Fruit fly (Drosophila melanogaster) ovary, adult (tissue): ENCODE measurements around the gene kdn.

Experiments
- CG17801 ChIP-seq: fragments of 200-800 bp; optimal IDR thresholded peaks from 2 replicates; lab custom pipeline; 2019; ENCODE audit warnings: missing biosample characterization, mild to moderate bottlenecking, missing genetic modification characterization, moderate library complexity; ENCODE audit not compliant: partially characterized antibody

kdn gene

dm6 chrX:6350213-6350679, at the start of gene kdn, which contains the start of gene ND-B16.6:
Gene kdn (plus strand): TSS chrX:6350629.
Gene ND-B16.6 (minus strand): TSS chrX:6350401.
- no peak for TF ChIP-seq CG17801 (GFP tag; lab: Kevin White, UChicago)

dm6 chrX:6301052-6301451, 49.4 kb upstream of the kdn start, which contains the start of gene CG12219:
Gene CG12219 (minus strand): TSS chrX:6301285.
- peak; percentile 36 for TF ChIP-seq CG17801 (GFP tag; lab: Kevin White, UChicago)

DNA sequence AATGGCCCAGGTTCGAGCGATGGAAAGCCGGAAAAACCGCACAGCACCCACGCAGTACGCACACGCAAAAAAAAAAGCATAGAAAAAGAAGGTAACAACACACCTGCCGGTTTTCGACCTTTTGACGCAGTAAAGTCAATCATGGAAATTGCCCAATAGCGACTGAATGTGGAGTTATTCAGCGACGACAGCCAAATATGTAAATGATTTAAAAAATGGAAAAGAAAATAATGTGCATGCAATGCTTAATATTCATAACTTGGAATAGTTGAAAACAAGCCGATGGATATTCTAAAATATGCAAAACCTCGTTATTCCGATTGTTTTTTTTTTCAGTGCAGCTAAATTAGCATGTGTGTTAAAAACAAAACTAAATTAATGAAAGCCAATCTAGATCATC, 47.2 kb upstream of the kdn start:
- TF ChIP-seq CG17801 (GFP tag; lab: Kevin White, UChicago) = no peak

DNA sequence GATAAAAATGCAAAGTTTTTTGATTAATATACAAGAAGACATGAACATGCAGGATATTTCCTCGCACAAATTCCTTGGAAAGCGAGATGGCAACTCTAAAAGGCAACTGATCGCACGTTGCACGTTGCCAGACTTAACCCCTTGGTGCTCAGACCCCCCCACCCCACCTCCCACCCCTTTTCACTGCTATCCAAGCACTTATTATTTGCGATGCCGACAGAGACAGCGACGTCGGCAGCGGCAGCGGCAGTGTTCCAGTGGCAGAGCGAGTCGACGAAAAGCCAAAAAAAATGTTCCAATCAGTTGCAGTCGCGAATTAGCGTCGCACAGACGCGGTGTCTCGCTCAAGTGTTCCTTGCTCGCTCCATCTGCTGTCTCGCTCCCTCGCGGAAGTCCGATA, 46.8 kb upstream of the kdn start, which contains the start of gene CG3823:
Gene CG3823 (plus strand): TSS at position 301 of the 400 bp plus-strand sequence.
- TF ChIP-seq CG17801 (GFP tag; lab: Kevin White, UChicago) = no peak

dm6 chrX:6304203-6304602, 46.2 kb upstream of the kdn start:
- no peak for TF ChIP-seq CG17801 (GFP tag; lab: Kevin White, UChicago)

dm6 chrX:6305317-6305716, 45.1 kb upstream of the kdn start:
- TF ChIP-seq CG17801 (GFP tag; lab: Kevin White, UChicago) = no peak

DNA sequence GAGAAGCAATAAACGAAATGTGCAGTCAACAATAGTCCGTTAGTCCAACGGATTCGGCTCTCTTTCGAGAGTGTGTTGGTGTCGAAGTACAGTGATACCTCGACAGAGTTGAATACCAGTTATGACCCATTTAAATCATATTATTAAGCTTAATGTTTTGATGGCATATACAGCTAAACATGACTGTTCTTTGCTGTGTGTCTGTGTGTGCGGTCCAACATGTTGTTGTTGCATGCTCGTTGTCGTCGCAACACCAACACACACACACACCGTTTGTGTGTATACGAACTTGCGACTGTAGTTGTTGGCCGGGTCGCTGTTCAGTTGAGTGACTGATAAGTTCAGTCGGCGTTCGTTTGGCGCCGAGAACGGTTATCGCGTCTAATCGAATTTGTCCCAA, 41.6 kb upstream of the kdn start, which contains the start of gene CG15894:
Gene CG15894 (plus strand): TSS at position 361 of the 400 bp plus-strand sequence.
- TF ChIP-seq CG17801 (GFP tag; lab: Kevin White, UChicago) = no peak

DNA sequence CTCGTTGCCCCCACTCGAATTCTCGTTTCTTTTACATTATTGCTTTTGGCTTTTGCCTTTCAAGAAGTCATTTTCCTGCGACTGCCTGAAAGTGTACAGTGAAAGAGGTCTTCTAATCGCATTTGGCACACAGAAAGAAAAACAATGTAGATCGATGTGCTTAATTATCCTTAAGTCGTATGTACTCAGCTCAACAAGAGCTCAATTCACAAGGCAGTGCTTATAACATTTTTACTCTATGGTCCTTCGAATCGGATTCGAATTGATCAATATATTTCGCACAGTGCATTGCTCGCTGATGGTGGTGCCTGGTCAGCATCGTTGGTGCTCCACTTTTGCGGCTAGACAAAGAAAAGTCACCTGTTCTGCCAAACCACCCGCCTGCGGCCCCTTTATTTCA, 40.0 kb upstream of the kdn start:
- TF ChIP-seq CG17801 (GFP tag; lab: Kevin White, UChicago) = no peak

DNA sequence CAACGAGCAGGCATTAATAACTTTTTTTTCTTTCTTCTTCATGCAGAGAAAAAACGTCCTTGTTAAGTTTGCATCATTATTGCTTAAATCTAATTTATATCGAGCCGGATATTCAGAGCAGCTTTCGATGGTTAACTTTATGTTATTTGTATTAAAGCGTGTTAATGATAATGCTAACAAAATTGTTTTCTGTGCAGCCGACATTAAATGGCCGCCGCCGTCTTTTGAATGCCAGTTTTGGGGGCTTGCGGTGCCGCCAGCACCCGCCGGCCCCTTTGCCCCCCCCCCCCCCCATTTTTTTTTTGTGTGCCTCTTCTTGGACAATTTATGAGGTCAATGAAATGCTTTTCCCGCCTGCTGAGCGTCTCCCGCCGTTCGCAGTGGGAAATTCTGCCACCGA, 38.9 kb upstream of the kdn start:
- TF ChIP-seq CG17801 (GFP tag; lab: Kevin White, UChicago) = no peak

- no peak for TF ChIP-seq CG17801 (GFP tag; lab: Kevin White, UChicago)
These were observed 34.8 kb upstream of the kdn start for dm6 chrX:6315583-6315982.

DNA sequence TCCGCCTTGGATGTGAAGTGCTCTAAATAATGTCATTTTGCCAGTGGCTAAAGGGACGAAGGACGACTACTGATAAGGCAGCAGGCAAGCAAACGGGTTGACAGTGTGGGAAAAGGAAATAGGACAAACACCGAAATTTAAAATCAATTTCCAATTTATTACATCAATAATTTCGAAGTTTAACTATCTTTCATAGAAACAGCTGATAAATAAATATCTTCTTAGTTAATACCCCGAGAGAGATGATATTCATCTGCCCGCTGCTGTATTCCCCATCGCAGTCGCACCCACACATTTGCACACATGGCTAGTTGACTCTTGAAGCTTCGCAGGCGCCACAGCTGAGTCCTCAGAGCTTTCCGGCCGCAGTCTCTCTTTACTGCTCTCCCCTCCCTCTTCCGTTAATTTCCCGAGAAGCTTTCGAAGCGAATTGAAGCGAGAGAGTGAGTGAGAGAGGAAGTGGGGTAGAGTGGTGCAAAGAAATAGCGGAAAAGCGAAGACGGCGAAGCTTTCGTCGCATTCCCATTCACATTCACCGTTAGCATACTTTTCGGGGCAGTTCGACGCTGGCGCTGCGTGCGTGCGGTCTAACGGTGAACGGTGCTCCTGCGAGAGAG, 33.5 kb upstream of the kdn start:
- TF ChIP-seq CG17801 (GFP tag; lab: Kevin White, UChicago) = no peak

dm6 chrX:6330369-6330949, 20.0 kb upstream of the kdn start, which contains the start of gene CG42240:
Gene CG42240 (plus strand): TSS chrX:6330842.
- peak; percentile 83 for TF ChIP-seq CG17801 (GFP tag; lab: Kevin White, UChicago)

DNA sequence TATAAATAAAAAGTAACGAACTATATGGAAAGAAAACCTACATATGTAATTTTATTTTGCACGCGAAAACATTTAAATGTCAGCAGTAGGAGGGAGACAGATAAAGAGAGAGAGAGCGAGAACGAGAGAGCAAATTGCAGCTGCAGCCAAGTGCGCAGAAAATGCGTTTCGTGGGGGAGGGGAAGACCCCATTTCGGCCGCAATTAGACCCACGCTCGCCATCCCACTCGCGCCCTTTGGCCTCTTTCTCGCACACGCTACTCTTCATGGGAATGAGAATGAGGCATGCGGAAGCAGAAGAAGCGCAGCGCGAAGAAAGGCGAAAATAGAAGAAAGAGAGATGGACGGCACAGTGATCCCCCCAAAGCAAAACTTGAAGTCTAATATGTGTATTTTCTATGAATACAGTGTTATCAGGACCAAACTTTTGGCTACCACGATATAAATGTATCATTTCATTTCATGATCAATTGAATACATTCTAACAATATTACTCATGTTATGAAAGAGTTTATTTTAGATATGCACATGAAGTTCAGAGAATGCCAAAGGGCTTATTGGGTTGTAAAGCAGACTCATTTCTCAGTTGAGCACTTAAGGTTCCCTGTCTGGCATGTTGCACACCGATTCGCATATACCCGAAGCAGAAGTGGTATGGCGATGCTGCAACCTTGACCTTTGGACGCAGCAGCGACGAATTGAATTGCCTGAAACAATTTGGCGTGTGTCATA, 17.3 kb upstream of the kdn start:
- TF ChIP-seq CG17801 (GFP tag; lab: Kevin White, UChicago) = no peak

dm6 chrX:6334945-6335344, 15.5 kb upstream of the kdn start:
- TF ChIP-seq CG17801 (GFP tag; lab: Kevin White, UChicago) = no peak

DNA sequence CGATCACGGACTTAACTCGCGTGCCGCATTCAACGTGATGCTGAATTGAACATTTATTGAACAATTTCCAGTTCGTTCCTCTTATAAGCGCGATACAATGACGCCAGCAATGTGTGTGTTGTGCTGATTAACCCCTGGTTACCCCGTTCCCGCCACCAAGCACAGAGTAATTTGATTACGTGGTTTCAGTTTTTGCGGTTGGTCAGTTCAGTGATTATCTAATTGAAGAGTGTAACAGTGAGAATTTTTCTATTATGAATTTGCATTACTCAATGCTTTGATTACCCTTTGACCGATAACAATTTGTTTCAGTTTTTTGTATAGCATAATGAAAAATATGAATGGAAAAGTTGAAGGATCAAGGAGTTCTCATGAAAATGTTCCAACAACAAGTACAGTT, 12.7 kb upstream of the kdn start, which contains the start of gene CG3842:
Gene CG3842 (plus strand): TSS at position 61 of the 400 bp plus-strand sequence.
- TF ChIP-seq CG17801 (GFP tag; lab: Kevin White, UChicago) = no peak
